Worm (Caenorhabditis elegans): ENCODE data around the gene spc-1.

DNA sequence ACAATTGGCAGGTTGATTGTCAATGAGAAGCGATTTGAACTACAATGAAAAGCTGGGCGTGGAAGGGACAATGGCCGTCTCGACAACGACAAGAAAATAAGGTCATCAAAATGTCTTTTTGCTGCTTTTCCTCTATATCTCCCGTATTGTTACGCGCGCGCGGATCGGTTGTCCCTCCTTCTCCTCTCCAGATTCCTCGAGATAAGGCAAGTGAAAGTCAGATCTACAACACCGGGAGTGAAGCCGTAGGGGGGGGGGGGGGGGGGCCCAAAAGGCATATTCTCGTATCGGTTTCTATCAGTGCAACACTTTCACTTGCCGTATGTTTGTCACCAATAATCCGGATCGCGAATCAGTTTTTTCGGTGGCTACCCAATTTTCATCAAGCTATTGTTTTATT, 32.6 kb downstream of the spc-1 start, which contains the start of gene wrt-2:
- TF ChIP-seq nhr-23 (tag; optimal IDR thresholded peaks at IDR 0.05) (no peak), snpc-4 (tag; optimal IDR thresholded peaks at IDR 0.05) (no peak), lsy-2 (tag; optimal IDR thresholded peaks at IDR 0.05) (no peak), fos-1 (tag; optimal IDR thresholded peaks at IDR 0.05) (no peak), nhr-12 (tag; optimal IDR thresholded peaks at IDR 0.05) (no peak)

All from whole organism, L2 larva.